Fruit fly (Drosophila melanogaster) whole organism: ENCODE results near the gene CG9107.

ENCODE experiments used
- EcR ChIP-seq, 2 experiments: fragments of >200 bp; optimal IDR thresholded peaks; 2 replicates each; lab custom pipeline; 2017; ENCODE audit warnings: missing biosample characterization in 2 of 2, missing genetic modification characterization in 2 of 2, missing genetic modification reagents in 2 of 2
- pan ChIP-seq: fragments of >200 bp; optimal IDR thresholded peaks from 2 replicates; lab custom pipeline; 2017
- usp ChIP-seq: fragments of >200 bp; optimal IDR thresholded peaks from 2 replicates; lab custom pipeline; 2017; ENCODE audit warnings: missing biosample characterization, missing genetic modification characterization, mixed read lengths

DNA sequence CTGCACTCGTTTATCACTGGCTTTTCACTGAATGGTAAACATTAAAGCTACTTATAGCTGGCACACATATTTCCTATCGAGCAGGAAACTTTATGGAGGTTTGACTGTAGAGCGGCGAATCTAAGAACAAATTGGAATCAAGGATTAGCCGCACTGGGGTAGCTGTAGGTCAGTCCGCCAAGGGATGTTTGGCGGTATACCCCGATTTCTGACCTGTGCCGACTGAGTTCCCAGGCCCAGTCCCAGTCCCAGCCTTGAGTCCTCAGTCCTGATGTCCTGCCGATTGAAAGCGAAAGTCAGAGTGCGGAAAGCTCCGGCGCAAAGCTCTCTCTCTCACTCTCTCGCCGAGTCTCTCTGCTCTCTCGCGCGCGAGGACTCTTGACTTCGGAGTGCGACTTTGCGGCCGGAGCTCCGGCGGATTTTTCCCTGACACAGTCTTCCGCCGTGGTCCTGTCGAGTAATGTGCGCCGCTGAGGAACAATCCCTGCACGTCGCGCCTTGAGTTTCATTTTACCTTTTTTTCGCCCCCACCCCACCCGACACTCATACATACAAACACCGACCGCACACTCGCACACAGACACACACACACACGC is 29.6 kb upstream of the CG9107 start, which contains the start of gene CG13995:
- TF ChIP-seq pan (lab: Kevin White, UChicago) (no peak), usp (GFP tag; lab: Kevin White, UChicago) (no peak), EcR (GFP tag; optimal IDR thresholded peaks at IDR 0.05; lab: Kevin White, UChicago) (no peak)
